Worm (Caenorhabditis elegans) whole organism, late embryonic: Measurements from ENCODE around the gene T24C4.3.

Experiments used
- C08G9.2 ChIP-seq: sonication (generic microtip); optimal IDR thresholded peaks from 2 replicates; lab custom pipeline; 2016; ENCODE audit warnings: mild to moderate bottlenecking, missing genetic modification characterization, moderate library complexity, missing compliant biosample characterization
- C38D4.7 ChIP-seq: fragments of 200-800 bp; sonication (Bioruptor generic); optimal IDR thresholded peaks from 2 replicates; lab custom pipeline; 2018; ENCODE audit warnings: mild to moderate bottlenecking, missing genetic modification characterization, moderate library complexity, missing compliant biosample characterization
- F13H6.1 ChIP-seq: sonication (generic microtip); optimal IDR thresholded peaks from 2 replicates; lab custom pipeline; 2016; ENCODE audit warnings: missing genetic modification characterization, missing compliant biosample characterization
- T23F11.4 ChIP-seq: fragments of 200-800 bp; sonication (Bioruptor generic); optimal IDR thresholded peaks from 2 replicates; lab custom pipeline; 2018; ENCODE audit warnings: mild to moderate bottlenecking, missing genetic modification characterization, missing compliant biosample characterization
- Y22D7AL.16 ChIP-seq: sonication (generic microtip); optimal IDR thresholded peaks from 2 replicates; lab custom pipeline; 2016; ENCODE audit warnings: missing genetic modification characterization, missing compliant biosample characterization
- ama-1 ChIP-seq: fragments of 150-350 bp; optimal IDR thresholded peaks from 2 replicates; lab custom pipeline; 2014
- ceh-19 ChIP-seq: fragments of 200-800 bp; sonication (Bioruptor generic); optimal IDR thresholded peaks from 2 replicates; lab custom pipeline; 2018; ENCODE audit warnings: mild to moderate bottlenecking, missing genetic modification characterization, missing compliant biosample characterization
- ceh-2 ChIP-seq: sonication (generic microtip); optimal IDR thresholded peaks from 2 replicates; lab custom pipeline; 2016; ENCODE audit warnings: missing genotype, missing genetic modification characterization, missing compliant biosample characterization
- ceh-31 ChIP-seq: sonication (generic microtip); optimal IDR thresholded peaks from 2 replicates; lab custom pipeline; 2016; ENCODE audit warnings: missing genetic modification characterization, missing compliant biosample characterization
- ceh-34 ChIP-seq: sonication (generic microtip); optimal IDR thresholded peaks from 2 replicates; lab custom pipeline; 2016; ENCODE audit warnings: mild to moderate bottlenecking, missing genetic modification characterization, missing compliant biosample characterization
- dve-1 ChIP-seq: sonication (generic microtip); optimal IDR thresholded peaks from 2 replicates; lab custom pipeline; 2017; ENCODE audit warnings: antibody characterized with exemption, mild to moderate bottlenecking, missing genetic modification characterization, missing compliant biosample characterization
- elt-2 ChIP-seq: sonication (generic microtip); optimal IDR thresholded peaks from 2 replicates; lab custom pipeline; 2016; ENCODE audit warnings: missing genetic modification reagents, missing genetic modification characterization, missing compliant biosample characterization
- ets-4 ChIP-seq: sonication (generic microtip); optimal IDR thresholded peaks from 2 replicates; lab custom pipeline; 2016; ENCODE audit warnings: missing genetic modification characterization, missing compliant biosample characterization
- eyg-1 ChIP-seq: sonication (generic microtip); optimal IDR thresholded peaks from 2 replicates; lab custom pipeline; 2016; ENCODE audit warnings: missing genotype, missing genetic modification characterization, missing compliant biosample characterization
- fkh-6 ChIP-seq: sonication (generic microtip); optimal IDR thresholded peaks from 2 replicates; lab custom pipeline; 2016; ENCODE audit warnings: missing genetic modification characterization, missing compliant biosample characterization
- hlh-15 ChIP-seq: sonication (generic microtip); optimal IDR thresholded peaks from 2 replicates; lab custom pipeline; 2016; ENCODE audit warnings: missing genetic modification characterization, missing compliant biosample characterization
- hlh-30 ChIP-seq: sonication (generic microtip); optimal IDR thresholded peaks from 2 replicates; lab custom pipeline; 2017; ENCODE audit warnings: antibody characterized with exemption, missing genetic modification characterization, missing compliant biosample characterization; ENCODE audit not compliant: insufficient read depth
- madf-2 ChIP-seq: sonication (generic microtip); optimal IDR thresholded peaks from 2 replicates; lab custom pipeline; 2017; ENCODE audit warnings: missing genetic modification characterization, missing compliant biosample characterization
- nfya-1 ChIP-seq: sonication (generic microtip); optimal IDR thresholded peaks from 2 replicates; lab custom pipeline; 2017; ENCODE audit warnings: missing genetic modification characterization, mild to moderate bottlenecking, missing compliant biosample characterization, antibody characterized with exemption, moderate library complexity
- nhr-232 ChIP-seq: sonication (generic microtip); optimal IDR thresholded peaks from 2 replicates; lab custom pipeline; 2016; ENCODE audit warnings: missing genetic modification characterization, missing compliant biosample characterization
- odd-2 ChIP-seq: sonication (generic microtip); optimal IDR thresholded peaks from 2 replicates; lab custom pipeline; 2017; ENCODE audit warnings: antibody characterized with exemption, mild to moderate bottlenecking, missing genetic modification characterization, missing compliant biosample characterization
- pag-3 ChIP-seq: sonication (generic microtip); optimal IDR thresholded peaks from 2 replicates; lab custom pipeline; 2016; ENCODE audit warnings: missing compliant biosample characterization, missing genetic modification characterization, borderline replicate concordance
- pax-1 ChIP-seq: fragments of 150-350 bp; optimal IDR thresholded peaks from 2 replicates; lab custom pipeline; 2014; ENCODE audit warnings: missing biosample characterization, missing genetic modification characterization
- pha-2 ChIP-seq: sonication (generic microtip); optimal IDR thresholded peaks from 2 replicates; lab custom pipeline; 2017; ENCODE audit warnings: mild to moderate bottlenecking, missing genetic modification characterization, missing compliant biosample characterization
- pha-4 ChIP-seq: fragments of 150-350 bp; optimal IDR thresholded peaks from 2 replicates; lab custom pipeline; 2018; ENCODE audit warnings: missing biosample characterization, missing genetic modification reagents, missing genetic modification characterization
- rnt-1 ChIP-seq: sonication (generic microtip); optimal IDR thresholded peaks from 2 replicates; lab custom pipeline; 2016; ENCODE audit warnings: missing genetic modification characterization, missing compliant biosample characterization
- sdc-2 ChIP-seq: sonication (generic microtip); optimal IDR thresholded peaks from 2 replicates; lab custom pipeline; 2016; ENCODE audit warnings: missing genotype, missing genetic modification characterization, missing compliant biosample characterization
- sox-2 ChIP-seq: fragments of 200-800 bp; sonication (Bioruptor generic); IDR thresholded peaks from 2 replicates; pipeline ENCODE4 v1.3.6; 2022; ENCODE audit warnings: missing genetic modification reagents, missing genetic modification characterization, missing compliant biosample characterization
- tbx-2 ChIP-seq: sonication (generic microtip); optimal IDR thresholded peaks from 2 replicates; lab custom pipeline; 2016; ENCODE audit warnings: missing genetic modification characterization, missing compliant biosample characterization
- ttx-3 ChIP-seq: sonication (generic microtip); optimal IDR thresholded peaks from 2 replicates; lab custom pipeline; 2016; ENCODE audit warnings: missing genetic modification reagents, missing genetic modification characterization, missing compliant biosample characterization
- unc-42 ChIP-seq: sonication (generic microtip); optimal IDR thresholded peaks from 2 replicates; lab custom pipeline; 2016; ENCODE audit warnings: missing genotype, missing genetic modification characterization, missing compliant biosample characterization
- unc-55 ChIP-seq: sonication (generic microtip); optimal IDR thresholded peaks from 2 replicates; lab custom pipeline; 2017; ENCODE audit warnings: missing biosample characterization, missing genetic modification reagents, missing genetic modification characterization
- unc-86 ChIP-seq: sonication (generic microtip); optimal IDR thresholded peaks from 2 replicates; lab custom pipeline; 2016; ENCODE audit warnings: missing genetic modification characterization, missing compliant biosample characterization

T24C4.3 gene

ce11 chrIII:873432-873831, 1.2 kb upstream of the T24C4.3 start, which contains the start of gene clc-19:
TSS of gene clc-19 (minus strand) at chrIII:873566.
- TF ChIP-seq pag-3: no peak
- TF ChIP-seq unc-86 (tag; lab: Kevin White, UChicago): no peak
- no peak for TF ChIP-seq pha-2 (tag; lab: Kevin White, UChicago)

ce11 chrIII:870555-870954, 1.7 kb downstream of the T24C4.3 start:
- TF ChIP-seq tbx-2 (tag; lab: Kevin White, UChicago) (peak; percentile 9), ttx-3 (no peak), hlh-30 (peak; percentile 60)

DNA sequence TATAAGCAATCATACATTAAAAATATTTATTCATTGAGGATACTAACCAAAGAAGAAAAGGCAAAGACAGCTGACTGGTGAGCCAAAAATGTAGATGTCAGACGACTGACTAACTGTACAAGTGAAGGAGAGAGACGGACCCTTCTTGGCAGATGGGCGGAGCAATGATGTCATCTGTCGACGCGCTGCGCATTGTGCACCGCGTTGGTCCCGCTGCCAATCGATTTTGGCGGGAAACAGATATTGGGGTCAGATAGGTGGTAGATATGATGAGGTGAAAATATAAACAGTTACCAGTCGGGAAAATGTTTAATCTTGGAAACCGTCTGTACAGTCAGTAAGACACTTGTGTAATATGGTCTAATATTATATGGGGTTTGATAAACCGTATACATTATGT, 2.4 kb downstream of the T24C4.3 start, which contains the start of gene T24C4.2:
Gene T24C4.2, minus strand, starts transcription at position 101 of the 400 bp plus-strand sequence.
- TF ChIP-seq dve-1 (no peak), fkh-6 (tag; lab: Kevin White, UChicago) (no peak), odd-2 (tag; lab: Kevin White, UChicago) (no peak), Y22D7AL.16 (tag; lab: Kevin White, UChicago) (no peak)

DNA sequence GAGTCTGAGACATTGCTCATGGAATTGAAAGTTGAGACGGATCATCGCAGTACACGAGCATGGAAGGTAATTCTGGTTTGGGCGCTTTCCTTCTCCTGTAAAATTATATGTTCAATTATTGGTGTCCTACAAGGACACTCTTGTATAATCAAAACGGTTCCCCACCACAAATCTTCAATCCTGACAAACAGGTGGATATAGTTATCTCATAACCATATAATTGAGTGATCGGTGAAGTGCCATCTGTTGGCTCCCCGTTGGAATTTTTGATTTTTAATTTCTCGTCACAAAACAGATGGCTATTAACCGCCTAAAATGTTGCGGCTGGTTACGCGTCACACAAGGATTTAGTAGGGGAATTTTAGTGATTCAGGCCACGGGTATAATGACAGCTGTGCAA, 3.4 kb downstream of the T24C4.3 start:
- no peak for TF ChIP-seq pha-2 (tag; lab: Kevin White, UChicago)
- TF ChIP-seq unc-55 (GFP tag; lab: Kevin White, UChicago): no peak
- TF ChIP-seq hlh-15 (tag; lab: Kevin White, UChicago): no peak
- TF ChIP-seq sox-2 (GFP tag; lab: Robert Waterston, UW): no peak
- no peak for TF ChIP-seq C08G9.2
- TF ChIP-seq ceh-34 (tag; lab: Kevin White, UChicago): no peak
- no peak for TF ChIP-seq sdc-2 (tag; lab: Kevin White, UChicago)
- TF ChIP-seq F13H6.1 (tag; lab: Kevin White, UChicago): no peak
- no peak for TF ChIP-seq ceh-19
- TF ChIP-seq odd-2 (tag; lab: Kevin White, UChicago): no peak
- TF ChIP-seq ets-4: no peak
- no peak for TF ChIP-seq nhr-232 (tag; lab: Kevin White, UChicago)
- no peak for TF ChIP-seq elt-2 (tag; lab: Kevin White, UChicago)
- TF ChIP-seq T23F11.4 (GFP tag; lab: Kevin White, UChicago): no peak
- TF ChIP-seq, all 69 proteins: peak for 0

- TF ChIP-seq C08G9.2: no peak
- TF ChIP-seq nhr-232 (tag; lab: Kevin White, UChicago): no peak
- TF ChIP-seq eyg-1 (tag; lab: Kevin White, UChicago): no peak
- TF ChIP-seq ceh-2: no peak
- TF ChIP-seq unc-42: peak; percentile 95
- no peak for TF ChIP-seq ets-4
- no peak for TF ChIP-seq ama-1 (lab: Kevin White, UChicago)
- TF ChIP-seq rnt-1 (tag; lab: Kevin White, UChicago): no peak
- no peak for TF ChIP-seq ttx-3
- no peak for TF ChIP-seq pax-1 (tag; lab: Kevin White, UChicago)
- TF ChIP-seq F13H6.1 (tag; lab: Kevin White, UChicago): no peak
- no peak for TF ChIP-seq nfya-1 (tag; lab: Kevin White, UChicago)
- no peak for TF ChIP-seq ceh-34 (tag; lab: Kevin White, UChicago)
- peak; percentile 28 for TF ChIP-seq ceh-31 (tag; lab: Kevin White, UChicago)
- no peak for TF ChIP-seq dve-1
- TF ChIP-seq pha-4 (tag; lab: Kevin White, UChicago): no peak
- TF ChIP-seq, all 69 proteins: peak for 2
Measured at ce11 chrIII:861819-862356, 10.4 kb downstream of the T24C4.3 start, which contains the start of gene arx-4. TSS of gene arx-4 (plus strand) at chrIII:862306.

ce11 chrIII:859898-860297, 12.4 kb downstream of the T24C4.3 start, which contains the start of gene exos-4.2:
TSS of gene exos-4.2 (plus strand) at chrIII:860198.
- no peak for TF ChIP-seq pax-1 (tag; lab: Kevin White, UChicago)
- no peak for TF ChIP-seq F13H6.1 (tag; lab: Kevin White, UChicago)
- no peak for TF ChIP-seq unc-55 (GFP tag; lab: Kevin White, UChicago)
- TF ChIP-seq C38D4.7 (GFP tag; lab: Kevin White, UChicago): no peak
- no peak for TF ChIP-seq madf-2 (tag; lab: Kevin White, UChicago)
- TF ChIP-seq ets-4: no peak
- TF ChIP-seq elt-2 (tag; lab: Kevin White, UChicago): no peak
